Worm (Caenorhabditis elegans) whole organism, L2 larva: ENCODE results near the gene fbxa-78.

ENCODE experiments used
- ama-1 ChIP-seq: fragments of 150-350 bp; optimal IDR thresholded peaks from 2 replicates; lab custom pipeline; 2018; ENCODE audit warnings: inconsistent platforms
- elt-1 ChIP-seq: fragments of 150-350 bp; optimal IDR thresholded peaks from 2 replicates; lab custom pipeline; 2014; ENCODE audit warnings: missing biosample characterization, missing genetic modification characterization
- unc-39 ChIP-seq: fragments of 150-350 bp; optimal IDR thresholded peaks from 2 replicates; lab custom pipeline; 2014; ENCODE audit warnings: missing biosample characterization, missing genetic modification characterization
- ztf-1 ChIP-seq: fragments of 200-800 bp; sonication (Bioruptor generic); conservative IDR thresholded peaks from 2 replicates; pipeline ENCODE4 v1.3.6; 2022; ENCODE audit warnings: missing genetic modification characterization, missing compliant biosample characterization

ce11 chrIII:1289139-1289538, 30.9 kb upstream of the fbxa-78 start:
- TF ChIP-seq unc-39 (tag; lab: Kevin White, UChicago) (no peak), ama-1 (lab: Kevin White, UChicago) (no peak), elt-1 (tag; lab: Kevin White, UChicago) (no peak), ztf-1 (GFP tag; lab: Robert Waterston, UW) (no peak)
